Fruit fly (Drosophila melanogaster): ENCODE data around the gene Gr64f.
A peak's percentile ranks its signal among the peaks of the same experiment; 100 is the strongest.

Gene Gr64f

dm6 chr3L:4070221-4070995 lies 34.8 kb downstream of the Gr64f start:
- TF ChIP-seq CG8159 (tag; optimal IDR thresholded peaks at IDR 0.05) = peak; percentile 96
- peak; percentile 99 for TF ChIP-seq fd96Ca (GFP tag; IDR thresholded peaks at IDR 0.05)
- peak; percentile 96 for TF ChIP-seq CG13204 (GFP tag; optimal IDR thresholded peaks at IDR 0.05)
- TF ChIP-seq CG17806 (tag; optimal IDR thresholded peaks at IDR 0.05) = peak; percentile 98
- peak; percentile 98 for TF ChIP-seq CG9948 (tag; optimal IDR thresholded peaks at IDR 0.05)
- peak; percentile 91 for TF ChIP-seq Snoo (tag; optimal IDR thresholded peaks at IDR 0.05)
- TF ChIP-seq CG4496 (GFP tag; IDR thresholded peaks at IDR 0.05) = peak; percentile 99
- peak; percentile 99 for TF ChIP-seq Ets98B (GFP tag; IDR thresholded peaks at IDR 0.05)
- peak; percentile 98 for TF ChIP-seq CG12605 (GFP tag; IDR thresholded peaks at IDR 0.05)
- peak; percentile 94 for TF ChIP-seq gl (tag; optimal IDR thresholded peaks at IDR 0.05)
- peak; percentile 70 for TF ChIP-seq D1 (tag; optimal IDR thresholded peaks at IDR 0.05)
- peak; percentile 97 for TF ChIP-seq Pif1A (GFP tag; optimal IDR thresholded peaks at IDR 0.05)
- peak; percentile 98 for TF ChIP-seq CG15710 (tag; optimal IDR thresholded peaks at IDR 0.05)
- TF ChIP-seq Pif1B (GFP tag; optimal IDR thresholded peaks at IDR 0.05) = peak; percentile 95
- peak; percentile 97 for TF ChIP-seq CG34367 (tag; optimal IDR thresholded peaks at IDR 0.05)
- TF ChIP-seq EcR (GFP tag; optimal IDR thresholded peaks at IDR 0.05) = peak; percentile 54
- peak; percentile 95 for TF ChIP-seq CG10348 (GFP tag; IDR thresholded peaks at IDR 0.05)
- peak; percentile 99 for TF ChIP-seq CG8301 (tag; optimal IDR thresholded peaks at IDR 0.05)
- peak; percentile 98 for TF ChIP-seq CG14655 (GFP tag; optimal IDR thresholded peaks at IDR 0.05)
- TF ChIP-seq CG32121 (GFP tag; IDR thresholded peaks at IDR 0.05) = peak; percentile 99
- TF ChIP-seq rn (GFP tag; IDR thresholded peaks at IDR 0.05) = peak; percentile 96

- TF ChIP-seq CG34367 (tag; optimal IDR thresholded peaks at IDR 0.05) (peak; percentile 94), gl (tag; optimal IDR thresholded peaks at IDR 0.05) (peak; percentile 91), Pif1A (GFP tag; optimal IDR thresholded peaks at IDR 0.05) (peak; percentile 70), CG14655 (GFP tag; optimal IDR thresholded peaks at IDR 0.05) (peak; percentile 83), D1 (tag; optimal IDR thresholded peaks at IDR 0.05) (peak; percentile 34), CG8159 (tag; optimal IDR thresholded peaks at IDR 0.05) (peak; percentile 91), CG9948 (tag; optimal IDR thresholded peaks at IDR 0.05) (peak; percentile 91), CG10348 (GFP tag; IDR thresholded peaks at IDR 0.05) (peak; percentile 77), rn (GFP tag; IDR thresholded peaks at IDR 0.05) (peak; percentile 92), EcR (GFP tag; optimal IDR thresholded peaks at IDR 0.05) (no peak), CG12605 (GFP tag; IDR thresholded peaks at IDR 0.05) (peak; percentile 92), CG8301 (tag; optimal IDR thresholded peaks at IDR 0.05) (peak; percentile 89), CG17806 (tag; optimal IDR thresholded peaks at IDR 0.05) (peak; percentile 97), fd96Ca (GFP tag; IDR thresholded peaks at IDR 0.05) (peak; percentile 92), CG13204 (GFP tag; optimal IDR thresholded peaks at IDR 0.05) (no peak), Ets98B (GFP tag; IDR thresholded peaks at IDR 0.05) (peak; percentile 94), Pif1B (GFP tag; optimal IDR thresholded peaks at IDR 0.05) (peak; percentile 77), Snoo (tag; optimal IDR thresholded peaks at IDR 0.05) (no peak), CG15710 (tag; optimal IDR thresholded peaks at IDR 0.05) (peak; percentile 84), CG32121 (GFP tag; IDR thresholded peaks at IDR 0.05) (peak; percentile 85), CG4496 (GFP tag; IDR thresholded peaks at IDR 0.05) (peak; percentile 97)
These were observed 35.4 kb downstream of the Gr64f start for dm6 chr3L:4070996-4071379.

DNA sequence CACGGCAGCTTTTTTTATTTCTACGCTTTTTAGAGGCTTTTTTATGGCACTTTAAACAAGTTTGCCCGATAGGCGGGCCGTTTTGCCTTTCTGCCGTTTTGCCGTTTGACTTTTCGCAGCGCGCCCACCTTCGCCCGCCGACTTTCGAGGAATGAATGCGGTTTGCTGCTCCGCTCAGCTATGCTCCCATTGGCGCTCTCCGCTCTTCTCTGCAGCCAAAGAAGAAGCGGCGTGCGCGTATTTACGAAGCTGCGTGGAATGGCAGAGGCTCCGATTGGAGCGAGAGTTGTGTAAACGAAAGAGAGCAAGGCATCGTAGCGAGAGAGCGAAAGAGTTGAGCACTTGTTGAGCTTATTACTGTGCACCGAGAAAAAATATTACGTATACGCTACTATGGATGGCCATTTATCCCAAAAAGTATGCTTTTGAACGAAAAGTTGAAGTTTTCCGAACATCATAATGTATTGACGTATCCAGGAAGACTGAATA lies 36.0 kb downstream of the Gr64f start, which contains the start of gene wit:
Gene wit, minus strand, starts transcription at position 157 of the 489 bp plus-strand sequence.
- TF ChIP-seq Snoo (tag; optimal IDR thresholded peaks at IDR 0.05) (peak; percentile 36), CG34367 (tag; optimal IDR thresholded peaks at IDR 0.05) (peak; percentile 23), CG32121 (GFP tag; IDR thresholded peaks at IDR 0.05) (peak; percentile 73), Ets98B (GFP tag; IDR thresholded peaks at IDR 0.05) (peak; percentile 80; the same call in 1 of the 2 replicates), rn (GFP tag; IDR thresholded peaks at IDR 0.05) (no peak), gl (tag; optimal IDR thresholded peaks at IDR 0.05) (peak; percentile 11), Pif1B (GFP tag; optimal IDR thresholded peaks at IDR 0.05) (peak; percentile 86), CG12605 (GFP tag; IDR thresholded peaks at IDR 0.05) (peak; percentile 97), Pif1A (GFP tag; optimal IDR thresholded peaks at IDR 0.05) (peak; percentile 75), CG13204 (GFP tag; optimal IDR thresholded peaks at IDR 0.05) (peak; percentile 61), fd96Ca (GFP tag; IDR thresholded peaks at IDR 0.05) (peak; percentile 67; the same call in 2 of the 3 replicates), CG8159 (tag; optimal IDR thresholded peaks at IDR 0.05) (no peak), CG17806 (tag; optimal IDR thresholded peaks at IDR 0.05) (peak; percentile 12), CG10348 (GFP tag; IDR thresholded peaks at IDR 0.05) (no peak)

- TF ChIP-seq rn (GFP tag; IDR thresholded peaks at IDR 0.05) (no peak), fd96Ca (GFP tag; IDR thresholded peaks at IDR 0.05) (no peak), CG32121 (GFP tag; IDR thresholded peaks at IDR 0.05) (no peak), Pif1A (GFP tag; optimal IDR thresholded peaks at IDR 0.05) (no peak), Ets98B (GFP tag; IDR thresholded peaks at IDR 0.05) (no peak), CG17806 (tag; optimal IDR thresholded peaks at IDR 0.05) (no peak), CG9948 (tag; optimal IDR thresholded peaks at IDR 0.05) (no peak), Pif1B (GFP tag; optimal IDR thresholded peaks at IDR 0.05) (no peak), EcR (GFP tag; optimal IDR thresholded peaks at IDR 0.05) (no peak), Snoo (tag; optimal IDR thresholded peaks at IDR 0.05) (no peak), gl (tag; optimal IDR thresholded peaks at IDR 0.05) (no peak), CG10348 (GFP tag; IDR thresholded peaks at IDR 0.05) (no peak), CG12605 (GFP tag; IDR thresholded peaks at IDR 0.05) (no peak)
These were observed 37.1 kb downstream of the Gr64f start for dm6 chr3L:4072717-4073116.

dm6 chr3L:4073755-4074154 lies 38.2 kb downstream of the Gr64f start, which contains the start of gene Faa:
Faa (minus strand) TSS chr3L:4073954.
- TF ChIP-seq Snoo (tag; optimal IDR thresholded peaks at IDR 0.05) (no peak), CG12605 (GFP tag; IDR thresholded peaks at IDR 0.05) (no peak), CG4496 (GFP tag; IDR thresholded peaks at IDR 0.05) (no peak; the same call in 2 of the 3 replicates), rn (GFP tag; IDR thresholded peaks at IDR 0.05) (no peak), CG34367 (tag; optimal IDR thresholded peaks at IDR 0.05) (no peak), CG15710 (tag; optimal IDR thresholded peaks at IDR 0.05) (no peak), fd96Ca (GFP tag; IDR thresholded peaks at IDR 0.05) (no peak), Pif1A (GFP tag; optimal IDR thresholded peaks at IDR 0.05) (no peak), CG14655 (GFP tag; optimal IDR thresholded peaks at IDR 0.05) (no peak), Pif1B (GFP tag; optimal IDR thresholded peaks at IDR 0.05) (no peak), EcR (GFP tag; optimal IDR thresholded peaks at IDR 0.05) (no peak), CG8159 (tag; optimal IDR thresholded peaks at IDR 0.05) (no peak), CG13204 (GFP tag; optimal IDR thresholded peaks at IDR 0.05) (no peak), D1 (tag; optimal IDR thresholded peaks at IDR 0.05) (no peak), CG9948 (tag; optimal IDR thresholded peaks at IDR 0.05) (no peak), CG8301 (tag; optimal IDR thresholded peaks at IDR 0.05) (no peak)
